Worm (Caenorhabditis elegans) whole organism, L3 larva: ENCODE results near the gene btb-7.

Source experiments
- R02D3.7 ChIP-seq: fragments of 150-350 bp; optimal IDR thresholded peaks from 2 replicates; lab custom pipeline; 2014; ENCODE audit warnings: missing biosample characterization, missing genetic modification characterization
- ceh-16 ChIP-seq: sonication (generic microtip); optimal IDR thresholded peaks from 2 replicates; lab custom pipeline; 2017; ENCODE audit warnings: missing biosample characterization, missing genetic modification characterization
- ceh-28 ChIP-seq: fragments of 150-350 bp; optimal IDR thresholded peaks from 2 replicates; lab custom pipeline; 2014; ENCODE audit warnings: missing biosample characterization, missing genetic modification reagents, missing genetic modification characterization
- elt-2 ChIP-seq: sonication (generic microtip); optimal IDR thresholded peaks from 2 replicates; lab custom pipeline; 2016; ENCODE audit warnings: missing genetic modification reagents, mild to moderate bottlenecking, missing genetic modification characterization, missing compliant biosample characterization
- fkh-10 ChIP-seq: sonication (generic microtip); optimal IDR thresholded peaks from 2 replicates; lab custom pipeline; 2017; ENCODE audit warnings: missing biosample characterization, missing genetic modification reagents, missing genetic modification characterization
- jun-1 ChIP-seq: fragments of 150-350 bp; optimal IDR thresholded peaks from 2 replicates; lab custom pipeline; 2014; ENCODE audit warnings: missing biosample characterization, missing genetic modification reagents, missing genetic modification characterization
- nhr-28 ChIP-seq: fragments of 150-350 bp; optimal IDR thresholded peaks from 2 replicates; lab custom pipeline; 2014; ENCODE audit warnings: missing biosample characterization, missing genetic modification characterization
- nhr-67 ChIP-seq: fragments of 150-350 bp; optimal IDR thresholded peaks from 2 replicates; lab custom pipeline; 2014; ENCODE audit warnings: missing biosample characterization, missing genetic modification characterization
- skn-1 ChIP-seq: fragments of 150-350 bp; optimal IDR thresholded peaks from 2 replicates; lab custom pipeline; 2014; ENCODE audit warnings: missing biosample characterization, missing genetic modification characterization
- unc-39 ChIP-seq: sonication (generic microtip); optimal IDR thresholded peaks from 4 replicates; lab custom pipeline; 2017; ENCODE audit warnings: missing biosample characterization, missing genetic modification characterization
- unc-62 ChIP-seq: fragments of 150-350 bp; sonication (generic microtip); optimal IDR thresholded peaks from 4 replicates; lab custom pipeline; 2014; ENCODE audit warnings: missing biosample characterization, missing genetic modification reagents, missing genetic modification characterization
- ztf-11 ChIP-seq: fragments of 150-350 bp; optimal IDR thresholded peaks from 2 replicates; lab custom pipeline; 2014; ENCODE audit warnings: missing biosample characterization, missing genetic modification characterization
- ztf-4 ChIP-seq: fragments of 150-350 bp; optimal IDR thresholded peaks from 2 replicates; lab custom pipeline; 2014; ENCODE audit warnings: missing biosample characterization, missing genetic modification characterization

ce11 chrII:1679081-1679480, 34.0 kb upstream of the btb-7 start, which contains the start of gene irld-36:
- TF ChIP-seq R02D3.7 (tag; lab: Kevin White, UChicago) (no peak), ceh-16 (tag; lab: Kevin White, UChicago) (no peak), fkh-10 (GFP tag; lab: Kevin White, UChicago) (no peak), ztf-4 (tag; lab: Kevin White, UChicago) (no peak), jun-1 (no peak), nhr-67 (no peak), ztf-11 (no peak), ceh-28 (tag; lab: Kevin White, UChicago) (no peak), unc-39 (tag; lab: Kevin White, UChicago) (no peak), unc-62 (GFP tag; lab: Kevin White, UChicago) (no peak), skn-1 (tag; lab: Kevin White, UChicago) (no peak), elt-2 (no peak), nhr-28 (tag; lab: Kevin White, UChicago) (no peak)
